Worm (Caenorhabditis elegans) whole organism, young adult: Measurements from ENCODE around the gene F19B10.1.

Experiments used
- B0336.3 ChIP-seq: fragments of 200-800 bp; sonication (Bioruptor generic); IDR thresholded peaks from 2 replicates; pipeline ENCODE4 v1.3.6; 2022; ENCODE audit warnings: missing genetic modification characterization, missing compliant biosample characterization
- C17E4.6 ChIP-seq: fragments of 200-800 bp; sonication (Bioruptor generic); IDR thresholded peaks from 2 replicates; pipeline ENCODE4 v1.3.6; 2022; ENCODE audit warnings: missing genetic modification reagents, missing genetic modification characterization, missing compliant biosample characterization
- F37B4.10 ChIP-seq: fragments of 200-800 bp; sonication (Bioruptor generic); IDR thresholded peaks from 2 replicates; pipeline ENCODE4 v1.3.6; 2022; ENCODE audit warnings: missing genetic modification characterization, missing compliant biosample characterization
- F55B11.4 ChIP-seq: sonication (generic microtip); optimal IDR thresholded peaks from 2 replicates; lab custom pipeline; 2016; ENCODE audit warnings: missing compliant biosample characterization, missing genetic modification characterization, borderline replicate concordance; ENCODE audit not compliant: insufficient read depth
- T26A5.8 ChIP-seq: sonication (generic microtip); optimal IDR thresholded peaks from 2 replicates; lab custom pipeline; 2016; ENCODE audit warnings: missing genetic modification characterization, missing compliant biosample characterization
- Y53G8AR.9 ChIP-seq: fragments of 200-800 bp; sonication (Bioruptor generic); conservative IDR thresholded peaks from 2 replicates; pipeline ENCODE4 v1.3.6; 2022; ENCODE audit warnings: missing genetic modification reagents, missing genetic modification characterization, missing compliant biosample characterization
- Y95B8A.8 ChIP-seq: fragments of 200-800 bp; sonication (Bioruptor generic); IDR thresholded peaks from 2 replicates; pipeline ENCODE4 v1.3.6; 2022; ENCODE audit warnings: missing genetic modification reagents, missing genetic modification characterization, missing compliant biosample characterization
- ZK185.1 ChIP-seq: sonication (generic microtip); optimal IDR thresholded peaks from 2 replicates; lab custom pipeline; 2016; ENCODE audit warnings: mild to moderate bottlenecking, missing genetic modification characterization, missing compliant biosample characterization; ENCODE audit not compliant: poor library complexity, severe bottlenecking
- akir-1 ChIP-seq: fragments of 200-800 bp; sonication (Bioruptor generic); optimal IDR thresholded peaks from 2 replicates; lab custom pipeline; 2018; ENCODE audit warnings: mild to moderate bottlenecking, missing genetic modification characterization, moderate library complexity, missing compliant biosample characterization
- aptf-3 ChIP-seq: fragments of 200-800 bp; sonication (Bioruptor generic); IDR thresholded peaks from 2 replicates; pipeline ENCODE4 v1.3.6; 2022; ENCODE audit warnings: missing genetic modification characterization, missing compliant biosample characterization
- attf-5 ChIP-seq: fragments of 200-800 bp; sonication (Bioruptor generic); optimal IDR thresholded peaks from 2 replicates; lab custom pipeline; 2018; ENCODE audit warnings: mild to moderate bottlenecking, missing genetic modification characterization, missing compliant biosample characterization
- attf-6 ChIP-seq: fragments of 200-800 bp; sonication (Bioruptor generic); IDR thresholded peaks from 2 replicates; pipeline ENCODE4 v1.3.6; 2022; ENCODE audit warnings: missing genetic modification reagents, missing genetic modification characterization, missing compliant biosample characterization
- cebp-1 ChIP-seq, 2 experiments: fragments of 200-800 bp in 1 of 2; sonication (Bioruptor generic) in 1 of 2; sonication (generic microtip) in 1 of 2; IDR thresholded peaks in 1 of 2; optimal IDR thresholded peaks in 1 of 2; 2 replicates each; pipeline versions ENCODE4 v1.3.6 to Lab custom; 2017 to 2022; ENCODE audit warnings: missing compliant biosample characterization in 2 of 2, missing genetic modification characterization in 2 of 2, mild to moderate bottlenecking in 1 of 2, missing genetic modification reagents in 1 of 2, moderate library complexity in 1 of 2
- ceh-100 ChIP-seq: fragments of 200-800 bp; sonication (Bioruptor generic); IDR thresholded peaks from 2 replicates; pipeline ENCODE4 v1.3.6; 2022; ENCODE audit warnings: missing genetic modification reagents, missing genetic modification characterization, missing compliant biosample characterization
- ceh-27 ChIP-seq: fragments of 200-800 bp; sonication (Bioruptor generic); optimal IDR thresholded peaks from 2 replicates; lab custom pipeline; 2018; ENCODE audit warnings: mild to moderate bottlenecking, missing genetic modification characterization, moderate library complexity, missing compliant biosample characterization
- ceh-79 ChIP-seq: sonication (generic microtip); optimal IDR thresholded peaks from 2 replicates; lab custom pipeline; 2017; ENCODE audit warnings: mild to moderate bottlenecking, missing genetic modification characterization, missing compliant biosample characterization
- dox-1 ChIP-seq: fragments of 200-800 bp; sonication (Bioruptor generic); IDR thresholded peaks from 2 replicates; pipeline ENCODE4 v1.3.6; 2022; ENCODE audit warnings: missing genetic modification reagents, missing genetic modification characterization, missing compliant biosample characterization
- dpl-1 ChIP-seq: fragments of 150-350 bp; optimal IDR thresholded peaks from 2 replicates; lab custom pipeline; 2014; ENCODE audit warnings: missing biosample characterization, missing genetic modification reagents, missing genetic modification characterization
- efl-1 ChIP-seq: fragments of 150-350 bp; optimal IDR thresholded peaks from 2 replicates; lab custom pipeline; 2014; ENCODE audit warnings: missing biosample characterization, missing genetic modification reagents, missing genetic modification characterization
- egl-18 ChIP-seq: fragments of 200-800 bp; sonication (Bioruptor generic); IDR thresholded peaks from 2 replicates; pipeline ENCODE4 v1.3.6; 2022; ENCODE audit warnings: missing genetic modification reagents, missing genetic modification characterization, missing compliant biosample characterization
- ekl-4 ChIP-seq: fragments of 200-800 bp; sonication (Bioruptor generic); IDR thresholded peaks from 2 replicates; pipeline ENCODE4 v1.3.6; 2022; ENCODE audit warnings: missing genetic modification reagents, missing genetic modification characterization, missing compliant biosample characterization
- hlh-12 ChIP-seq: sonication (generic microtip); optimal IDR thresholded peaks from 2 replicates; lab custom pipeline; 2016; ENCODE audit warnings: missing genetic modification characterization, missing compliant biosample characterization
- let-526 ChIP-seq: fragments of 200-800 bp; sonication (Bioruptor generic); IDR thresholded peaks from 2 replicates; pipeline ENCODE4 v1.3.6; 2022; ENCODE audit warnings: missing genetic modification reagents, missing genetic modification characterization, missing compliant biosample characterization
- lin-35 ChIP-seq, 3 experiments: fragments of 150-350 bp in 2 of 3; sonication (generic microtip) in 1 of 3; optimal IDR thresholded peaks; 2 replicates each; lab custom pipeline; 2014 to 2018; ENCODE audit warnings: missing biosample characterization in 3 of 3, missing genetic modification characterization in 3 of 3, missing genetic modification reagents in 3 of 3
- lin-54 ChIP-seq: fragments of 200-800 bp; sonication (Bioruptor generic); optimal IDR thresholded peaks from 2 replicates; lab custom pipeline; 2018; ENCODE audit warnings: mild to moderate bottlenecking, missing genetic modification characterization, missing compliant biosample characterization
- lir-1 ChIP-seq: fragments of 200-800 bp; sonication (Bioruptor generic); conservative IDR thresholded peaks from 2 replicates; pipeline ENCODE4 v1.3.6; 2022; ENCODE audit warnings: missing genetic modification reagents, missing genetic modification characterization, missing compliant biosample characterization
- lsl-1 ChIP-seq: fragments of 200-800 bp; sonication (Bioruptor generic); optimal IDR thresholded peaks from 2 replicates; lab custom pipeline; 2018; ENCODE audit warnings: mild to moderate bottlenecking, missing genetic modification characterization, moderate library complexity, missing compliant biosample characterization
- lsy-27 ChIP-seq: sonication (generic microtip); optimal IDR thresholded peaks from 2 replicates; lab custom pipeline; 2017; ENCODE audit warnings: missing genetic modification characterization, mild to moderate bottlenecking, missing compliant biosample characterization, antibody characterized with exemption, missing genotype, borderline replicate concordance; ENCODE audit not compliant: insufficient read depth
- madf-3 ChIP-seq: fragments of 200-800 bp; sonication (Bioruptor generic); IDR thresholded peaks from 2 replicates; pipeline ENCODE4 v1.3.6; 2022; ENCODE audit warnings: missing genetic modification reagents, missing genetic modification characterization, missing compliant biosample characterization
- madf-6 ChIP-seq: fragments of 200-800 bp; sonication (Bioruptor generic); IDR thresholded peaks from 2 replicates; pipeline ENCODE4 v1.3.6; 2022; ENCODE audit warnings: missing genetic modification reagents, missing genetic modification characterization, missing compliant biosample characterization
- madf-8 ChIP-seq: fragments of 200-800 bp; sonication (Bioruptor generic); conservative IDR thresholded peaks from 2 replicates; pipeline ENCODE4 v1.3.6; 2022; ENCODE audit warnings: missing genetic modification reagents, missing genetic modification characterization, missing compliant biosample characterization
- mcd-1 ChIP-seq: fragments of 200-800 bp; sonication (Bioruptor generic); IDR thresholded peaks from 2 replicates; pipeline ENCODE4 v1.3.6; 2022; ENCODE audit warnings: missing genetic modification reagents, missing genetic modification characterization, missing compliant biosample characterization
- mel-28 ChIP-seq: sonication (generic microtip); optimal IDR thresholded peaks from 2 replicates; lab custom pipeline; 2016; ENCODE audit warnings: borderline replicate concordance, mild to moderate bottlenecking, missing genetic modification characterization, missing compliant biosample characterization
- nfyb-1 ChIP-seq: fragments of 200-800 bp; sonication (Bioruptor generic); IDR thresholded peaks from 2 replicates; pipeline ENCODE4 v1.3.6; 2022; ENCODE audit warnings: missing genetic modification reagents, missing genetic modification characterization, missing compliant biosample characterization
- nhr-179 ChIP-seq: sonication (generic microtip); optimal IDR thresholded peaks from 2 replicates; lab custom pipeline; 2016; ENCODE audit warnings: mild to moderate bottlenecking, missing genetic modification characterization, missing compliant biosample characterization
- nhr-27 ChIP-seq: fragments of 200-800 bp; sonication (Bioruptor generic); optimal IDR thresholded peaks from 2 replicates; lab custom pipeline; 2018; ENCODE audit warnings: mild to moderate bottlenecking, missing genetic modification characterization, moderate library complexity, missing compliant biosample characterization
- nhr-80 ChIP-seq: sonication (generic microtip); optimal IDR thresholded peaks from 2 replicates; lab custom pipeline; 2016; ENCODE audit warnings: missing genetic modification characterization, missing compliant biosample characterization
- nhr-90 ChIP-seq: sonication (generic microtip); optimal IDR thresholded peaks from 2 replicates; lab custom pipeline; 2016; ENCODE audit warnings: missing genotype, mild to moderate bottlenecking, missing genetic modification characterization, missing compliant biosample characterization
- pbrm-1 ChIP-seq: fragments of 200-800 bp; sonication (Bioruptor generic); IDR thresholded peaks from 2 replicates; pipeline ENCODE4 v1.3.6; 2022; ENCODE audit warnings: missing genetic modification reagents, missing genetic modification characterization, missing compliant biosample characterization
- rec-8 ChIP-seq, 2 experiments: sonication (generic microtip); optimal IDR thresholded peaks; 2 replicates each; lab custom pipeline; 2016; ENCODE audit warnings: mild to moderate bottlenecking in 2 of 2, missing genetic modification characterization in 2 of 2, missing genetic modification reagents in 2 of 2, missing genotype in 2 of 2, missing biosample characterization in 1 of 2, missing compliant biosample characterization in 1 of 2, moderate library complexity in 1 of 2
- repo-1 ChIP-seq: sonication (generic microtip); optimal IDR thresholded peaks from 2 replicates; lab custom pipeline; 2017; ENCODE audit warnings: mild to moderate bottlenecking, missing genetic modification characterization, missing compliant biosample characterization
- snpc-4 ChIP-seq, 5 experiments: fragments of 150-350 bp in 1 of 5; sonication (generic microtip) in 4 of 5; optimal IDR thresholded peaks; 2 replicates each; lab custom pipeline; 2014 to 2018; ENCODE audit warnings: missing genetic modification characterization in 5 of 5, missing biosample characterization in 3 of 5, antibody characterized with exemption in 2 of 5, mild to moderate bottlenecking in 2 of 5, missing compliant biosample characterization in 2 of 5, missing genotype in 2 of 5, moderate library complexity in 2 of 5, missing genetic modification reagents in 1 of 5
- tbp1 ChIP-seq: fragments of 200-800 bp; sonication (Bioruptor generic); optimal IDR thresholded peaks from 2 replicates; lab custom pipeline; 2018; ENCODE audit warnings: mild to moderate bottlenecking, missing genetic modification characterization, missing compliant biosample characterization
- tlf-1 ChIP-seq: fragments of 200-800 bp; sonication (Bioruptor generic); optimal IDR thresholded peaks from 2 replicates; lab custom pipeline; 2018; ENCODE audit warnings: mild to moderate bottlenecking, missing genetic modification characterization, missing compliant biosample characterization
- unc-130 ChIP-seq: sonication (generic microtip); optimal IDR thresholded peaks from 2 replicates; lab custom pipeline; 2016; ENCODE audit warnings: missing genetic modification reagents, missing genetic modification characterization, missing compliant biosample characterization
- zfh-2 ChIP-seq: fragments of 200-800 bp; sonication (Bioruptor generic); conservative IDR thresholded peaks from 2 replicates; pipeline ENCODE4 v1.3.6; 2022; ENCODE audit warnings: missing genetic modification reagents, missing genetic modification characterization, missing compliant biosample characterization
- ztf-22 ChIP-seq: fragments of 200-800 bp; sonication (Bioruptor generic); optimal IDR thresholded peaks from 2 replicates; lab custom pipeline; 2018; ENCODE audit warnings: mild to moderate bottlenecking, missing genetic modification characterization, moderate library complexity, missing compliant biosample characterization

Gene F19B10.1

ce11 chrII:3682770-3683234 is at the start of gene F19B10.1:
TSS of gene F19B10.1 (plus strand) at chrII:3683184.
- TF ChIP-seq T26A5.8 (tag; lab: Kevin White, UChicago): no peak
- no peak for TF ChIP-seq madf-3
- TF ChIP-seq lsy-27 (tag; lab: Kevin White, UChicago): no peak
- no peak for TF ChIP-seq C17E4.6 (GFP tag; lab: Robert Waterston, UW)
- TF ChIP-seq Y95B8A.8 (GFP tag; lab: Robert Waterston, UW): no peak
- no peak for TF ChIP-seq tlf-1 (GFP tag; lab: Kevin White, UChicago)
- no peak for TF ChIP-seq ceh-100 (GFP tag; lab: Robert Waterston, UW)
- no peak for TF ChIP-seq madf-6 (GFP tag; lab: Robert Waterston, UW)
- TF ChIP-seq akir-1 (GFP tag; lab: Kevin White, UChicago): no peak
- no peak for TF ChIP-seq ztf-22
- peak in 1 of 3 experiments; percentile 92 for TF ChIP-seq lin-35 (GFP tag; optimal IDR thresholded peaks at IDR 0.05; lab: Kevin White, UChicago)
- peak; percentile 80 for TF ChIP-seq lin-54 (GFP tag; lab: Kevin White, UChicago)
- TF ChIP-seq unc-130 (GFP tag; lab: Kevin White, UChicago): no peak
- TF ChIP-seq repo-1 (tag; lab: Kevin White, UChicago): no peak
- 0 out of 2 replicates have a peak, but pooled peaks have one; percentile 31 for TF ChIP-seq Y53G8AR.9 (GFP tag; lab: Robert Waterston, UW)
- TF ChIP-seq attf-6 (GFP tag; lab: Robert Waterston, UW): no peak
- no peak for TF ChIP-seq snpc-4 (GFP tag; optimal IDR thresholded peaks at IDR 0.05; lab: Kevin White, UChicago)
- TF ChIP-seq snpc-4 (tag; optimal IDR thresholded peaks at IDR 0.05; lab: Kevin White, UChicago): peak in 1 of 4 experiments; percentile 62
- TF ChIP-seq F37B4.10 (GFP tag; lab: Robert Waterston, UW): no peak
- no peak for TF ChIP-seq ceh-79 (tag; lab: Kevin White, UChicago)
- TF ChIP-seq mel-28 (tag; lab: Kevin White, UChicago): no peak
- TF ChIP-seq F55B11.4: no peak
- TF ChIP-seq nfyb-1: peak; percentile 71; the same call in 1 of the 2 replicates
- TF ChIP-seq zfh-2 (GFP tag; lab: Robert Waterston, UW): no peak
- no peak for TF ChIP-seq madf-8 (GFP tag; lab: Robert Waterston, UW)
- TF ChIP-seq lir-1: no peak
- no peak for TF ChIP-seq lsl-1 (GFP tag; lab: Kevin White, UChicago)
- TF ChIP-seq ZK185.1: no peak
- TF ChIP-seq ekl-4: no peak
- TF ChIP-seq rec-8 (tag; optimal IDR thresholded peaks at IDR 0.05; lab: Kevin White, UChicago): no peak
- TF ChIP-seq efl-1 (GFP tag; lab: Kevin White, UChicago): peak; percentile 33
- TF ChIP-seq dox-1 (GFP tag; lab: Robert Waterston, UW): 0 out of 2 replicates have a peak, but pooled peaks have one; percentile 44
- no peak for TF ChIP-seq ceh-27 (GFP tag; lab: Kevin White, UChicago)
- TF ChIP-seq nhr-80 (tag; lab: Kevin White, UChicago): peak; percentile 61
- peak; percentile 66 for TF ChIP-seq attf-5
- peak; percentile 60 for TF ChIP-seq dpl-1 (GFP tag; lab: Kevin White, UChicago)
- TF ChIP-seq cebp-1 (GFP tag; IDR thresholded peaks at IDR 0.05; lab: Robert Waterston, UW): no peak; the same call in 1 of the 2 replicates
- no peak for TF ChIP-seq cebp-1 (tag; optimal IDR thresholded peaks at IDR 0.05; lab: Kevin White, UChicago)
- TF ChIP-seq aptf-3 (GFP tag; lab: Robert Waterston, UW): no peak
- no peak; the same call in 1 of the 2 replicates for TF ChIP-seq pbrm-1 (GFP tag; lab: Robert Waterston, UW)
- peak; percentile 66; the same call in 1 of the 2 replicates for TF ChIP-seq mcd-1 (GFP tag; lab: Robert Waterston, UW)
- TF ChIP-seq hlh-12: no peak
- TF ChIP-seq tbp1: peak; percentile 37
- TF ChIP-seq B0336.3 (GFP tag; lab: Robert Waterston, UW): no peak
- TF ChIP-seq nhr-179 (tag; lab: Kevin White, UChicago): no peak
- no peak for TF ChIP-seq egl-18 (GFP tag; lab: Robert Waterston, UW)
- no peak for TF ChIP-seq let-526 (GFP tag; lab: Robert Waterston, UW)
- TF ChIP-seq nhr-90 (tag; lab: Kevin White, UChicago): no peak
- TF ChIP-seq nhr-27: no peak
